Worm (Caenorhabditis elegans) whole organism, young adult: ENCODE data around the gene C27A2.8.

ENCODE experiments used
- B0035.1 ChIP-seq: sonication (generic microtip); optimal IDR thresholded peaks from 2 replicates; lab custom pipeline; 2016; ENCODE audit warnings: missing genetic modification characterization, mild to moderate bottlenecking, missing compliant biosample characterization, missing genotype, missing genetic modification reagents
- C17E4.6 ChIP-seq: fragments of 200-800 bp; sonication (Bioruptor generic); IDR thresholded peaks from 2 replicates; pipeline ENCODE4 v1.3.6; 2022; ENCODE audit warnings: missing genetic modification reagents, missing genetic modification characterization, missing compliant biosample characterization
- D2030.7 ChIP-seq: fragments of 200-800 bp; sonication (Bioruptor generic); IDR thresholded peaks from 2 replicates; pipeline ENCODE4 v1.3.6; 2022; ENCODE audit warnings: missing genetic modification reagents, missing genetic modification characterization, missing compliant biosample characterization
- F10E7.11 ChIP-seq: sonication (generic microtip); optimal IDR thresholded peaks from 2 replicates; lab custom pipeline; 2017; ENCODE audit warnings: mild to moderate bottlenecking, missing genetic modification characterization, moderate library complexity, missing compliant biosample characterization
- F23B12.7 ChIP-seq: sonication (generic microtip); optimal IDR thresholded peaks from 2 replicates; lab custom pipeline; 2017; ENCODE audit warnings: missing genetic modification characterization, mild to moderate bottlenecking, missing compliant biosample characterization, antibody characterized with exemption, moderate library complexity; ENCODE audit not compliant: insufficient read depth
- F57C9.4 ChIP-seq: sonication (generic microtip); optimal IDR thresholded peaks from 2 replicates; lab custom pipeline; 2017; ENCODE audit warnings: mild to moderate bottlenecking, missing genetic modification characterization, missing compliant biosample characterization
- K12H6.12 ChIP-seq: fragments of 200-800 bp; sonication (Bioruptor generic); optimal IDR thresholded peaks from 2 replicates; lab custom pipeline; 2018; ENCODE audit warnings: mild to moderate bottlenecking, missing genetic modification characterization, missing compliant biosample characterization
- T26A5.8 ChIP-seq: sonication (generic microtip); optimal IDR thresholded peaks from 2 replicates; lab custom pipeline; 2016; ENCODE audit warnings: missing genetic modification characterization, missing compliant biosample characterization
- Y53F4B.3 ChIP-seq: fragments of 200-800 bp; sonication (Bioruptor generic); IDR thresholded peaks from 2 replicates; pipeline ENCODE4 v1.3.6; 2022; ENCODE audit warnings: missing genetic modification reagents, missing genetic modification characterization, missing compliant biosample characterization
- ZK185.1 ChIP-seq: sonication (generic microtip); optimal IDR thresholded peaks from 2 replicates; lab custom pipeline; 2016; ENCODE audit warnings: mild to moderate bottlenecking, missing genetic modification characterization, missing compliant biosample characterization; ENCODE audit not compliant: poor library complexity, severe bottlenecking
- akir-1 ChIP-seq: fragments of 200-800 bp; sonication (Bioruptor generic); optimal IDR thresholded peaks from 2 replicates; lab custom pipeline; 2018; ENCODE audit warnings: mild to moderate bottlenecking, missing genetic modification characterization, moderate library complexity, missing compliant biosample characterization
- aptf-3 ChIP-seq: fragments of 200-800 bp; sonication (Bioruptor generic); IDR thresholded peaks from 2 replicates; pipeline ENCODE4 v1.3.6; 2022; ENCODE audit warnings: missing genetic modification characterization, missing compliant biosample characterization
- athp-1 ChIP-seq: sonication (generic microtip); optimal IDR thresholded peaks from 2 replicates; lab custom pipeline; 2017; ENCODE audit warnings: mild to moderate bottlenecking, missing genetic modification characterization, missing compliant biosample characterization
- attf-5 ChIP-seq: fragments of 200-800 bp; sonication (Bioruptor generic); optimal IDR thresholded peaks from 2 replicates; lab custom pipeline; 2018; ENCODE audit warnings: mild to moderate bottlenecking, missing genetic modification characterization, missing compliant biosample characterization
- cebp-1 ChIP-seq, 2 experiments: fragments of 200-800 bp in 1 of 2; sonication (Bioruptor generic) in 1 of 2; sonication (generic microtip) in 1 of 2; IDR thresholded peaks in 1 of 2; optimal IDR thresholded peaks in 1 of 2; 2 replicates each; pipeline versions ENCODE4 v1.3.6 to Lab custom; 2017 to 2022; ENCODE audit warnings: missing compliant biosample characterization in 2 of 2, missing genetic modification characterization in 2 of 2, mild to moderate bottlenecking in 1 of 2, missing genetic modification reagents in 1 of 2, moderate library complexity in 1 of 2
- chd-7 ChIP-seq: sonication (generic microtip); optimal IDR thresholded peaks from 2 replicates; lab custom pipeline; 2016; ENCODE audit warnings: mild to moderate bottlenecking, missing genetic modification characterization, moderate library complexity, missing compliant biosample characterization
- die-1 ChIP-seq: sonication (generic microtip); optimal IDR thresholded peaks from 2 replicates; lab custom pipeline; 2016; ENCODE audit warnings: missing genotype, mild to moderate bottlenecking, missing genetic modification characterization, missing compliant biosample characterization
- ets-4 ChIP-seq: fragments of 200-800 bp; sonication (Bioruptor generic); optimal IDR thresholded peaks from 2 replicates; lab custom pipeline; 2018; ENCODE audit warnings: mild to moderate bottlenecking, missing genetic modification characterization, missing compliant biosample characterization
- gei-17 ChIP-seq: fragments of 200-800 bp; sonication (Bioruptor generic); optimal IDR thresholded peaks from 2 replicates; lab custom pipeline; 2018; ENCODE audit warnings: mild to moderate bottlenecking, missing genetic modification characterization, missing compliant biosample characterization
- hmg-20 ChIP-seq: fragments of 200-800 bp; sonication (Bioruptor generic); IDR thresholded peaks from 2 replicates; pipeline ENCODE4 v1.3.6; 2022; ENCODE audit warnings: missing genetic modification reagents, missing genetic modification characterization, missing compliant biosample characterization
- hrde-1 ChIP-seq: sonication (generic microtip); optimal IDR thresholded peaks from 2 replicates; lab custom pipeline; 2016; ENCODE audit warnings: missing genetic modification characterization, mild to moderate bottlenecking, missing compliant biosample characterization, moderate library complexity, missing genotype, missing genetic modification reagents, borderline replicate concordance
- let-526 ChIP-seq: fragments of 200-800 bp; sonication (Bioruptor generic); IDR thresholded peaks from 2 replicates; pipeline ENCODE4 v1.3.6; 2022; ENCODE audit warnings: missing genetic modification reagents, missing genetic modification characterization, missing compliant biosample characterization
- let-607 ChIP-seq, 2 experiments: fragments of 200-800 bp in 1 of 2; sonication (Bioruptor generic) in 1 of 2; sonication (generic microtip) in 1 of 2; optimal IDR thresholded peaks; 2 replicates each; lab custom pipeline; 2016 to 2018; ENCODE audit warnings: mild to moderate bottlenecking in 2 of 2, missing compliant biosample characterization in 2 of 2, missing genetic modification characterization in 2 of 2, moderate library complexity in 2 of 2, missing genotype in 1 of 2
- lin-26 ChIP-seq: fragments of 200-800 bp; sonication (Bioruptor generic); IDR thresholded peaks from 2 replicates; pipeline ENCODE4 v1.3.6; 2022; ENCODE audit warnings: missing genetic modification reagents, missing genetic modification characterization, missing compliant biosample characterization
- lsy-27 ChIP-seq: sonication (generic microtip); optimal IDR thresholded peaks from 2 replicates; lab custom pipeline; 2017; ENCODE audit warnings: missing genetic modification characterization, mild to moderate bottlenecking, missing compliant biosample characterization, antibody characterized with exemption, missing genotype, borderline replicate concordance; ENCODE audit not compliant: insufficient read depth
- mcd-1 ChIP-seq: fragments of 200-800 bp; sonication (Bioruptor generic); IDR thresholded peaks from 2 replicates; pipeline ENCODE4 v1.3.6; 2022; ENCODE audit warnings: missing genetic modification reagents, missing genetic modification characterization, missing compliant biosample characterization
- mel-28 ChIP-seq: sonication (generic microtip); optimal IDR thresholded peaks from 2 replicates; lab custom pipeline; 2016; ENCODE audit warnings: borderline replicate concordance, mild to moderate bottlenecking, missing genetic modification characterization, missing compliant biosample characterization
- mes-4 ChIP-seq: sonication (generic microtip); optimal IDR thresholded peaks from 2 replicates; lab custom pipeline; 2016; ENCODE audit warnings: missing genotype, missing genetic modification characterization, missing compliant biosample characterization
- mxl-1 ChIP-seq: sonication (generic microtip); optimal IDR thresholded peaks from 2 replicates; lab custom pipeline; 2016; ENCODE audit warnings: missing genetic modification characterization, missing compliant biosample characterization
- nfya-1 ChIP-seq: sonication (generic microtip); optimal IDR thresholded peaks from 2 replicates; lab custom pipeline; 2017; ENCODE audit warnings: antibody characterized with exemption, missing compliant biosample characterization, missing genetic modification characterization, borderline replicate concordance; ENCODE audit not compliant: insufficient read depth
- nfya-2 ChIP-seq: fragments of 200-800 bp; sonication (Bioruptor generic); IDR thresholded peaks from 2 replicates; pipeline ENCODE4 v1.3.6; 2022; ENCODE audit warnings: missing genetic modification reagents, missing genetic modification characterization, missing compliant biosample characterization
- nhr-80 ChIP-seq: sonication (generic microtip); optimal IDR thresholded peaks from 2 replicates; lab custom pipeline; 2016; ENCODE audit warnings: missing genetic modification characterization, missing compliant biosample characterization
- pbrm-1 ChIP-seq: fragments of 200-800 bp; sonication (Bioruptor generic); IDR thresholded peaks from 2 replicates; pipeline ENCODE4 v1.3.6; 2022; ENCODE audit warnings: missing genetic modification reagents, missing genetic modification characterization, missing compliant biosample characterization
- rpc-1 ChIP-seq, 2 experiments: fragments of 150-350 bp in 1 of 2; sonication (generic microtip) in 1 of 2; optimal IDR thresholded peaks; 2 replicates each; lab custom pipeline; 2014 to 2018; ENCODE audit warnings: missing biosample characterization in 1 of 2, missing genetic modification characterization in 1 of 2, missing genetic modification reagents in 1 of 2, missing genotype in 1 of 2
- snpc-1.1 ChIP-seq: sonication (generic microtip); optimal IDR thresholded peaks from 2 replicates; lab custom pipeline; 2017; ENCODE audit warnings: missing genetic modification characterization, mild to moderate bottlenecking, missing compliant biosample characterization, antibody characterized with exemption, moderate library complexity, missing genotype, missing genetic modification reagents; ENCODE audit not compliant: insufficient read depth
- somi-1 ChIP-seq: fragments of 200-800 bp; sonication (Bioruptor generic); optimal IDR thresholded peaks from 2 replicates; lab custom pipeline; 2018; ENCODE audit warnings: mild to moderate bottlenecking, missing genetic modification characterization, missing compliant biosample characterization
- sptf-2 ChIP-seq: fragments of 200-800 bp; sonication (Bioruptor generic); optimal IDR thresholded peaks from 2 replicates; lab custom pipeline; 2018; ENCODE audit warnings: mild to moderate bottlenecking, missing genetic modification characterization, missing compliant biosample characterization
- tbp1 ChIP-seq: fragments of 200-800 bp; sonication (Bioruptor generic); optimal IDR thresholded peaks from 2 replicates; lab custom pipeline; 2018; ENCODE audit warnings: mild to moderate bottlenecking, missing genetic modification characterization, missing compliant biosample characterization
- ztf-22 ChIP-seq: fragments of 200-800 bp; sonication (Bioruptor generic); optimal IDR thresholded peaks from 2 replicates; lab custom pipeline; 2018; ENCODE audit warnings: mild to moderate bottlenecking, missing genetic modification characterization, moderate library complexity, missing compliant biosample characterization
- ztf-25 ChIP-seq: fragments of 200-800 bp; sonication (Bioruptor generic); IDR thresholded peaks from 2 replicates; pipeline ENCODE4 v1.3.6; 2022; ENCODE audit warnings: missing genetic modification reagents, missing genetic modification characterization, missing compliant biosample characterization
- ztf-28 ChIP-seq: fragments of 200-800 bp; sonication (Bioruptor generic); IDR thresholded peaks from 2 replicates; pipeline ENCODE4 v1.3.6; 2022; ENCODE audit warnings: missing genetic modification reagents, missing genetic modification characterization, missing compliant biosample characterization

Gene C27A2.8

ce11 chrII:5061794-5062368, 6.0 kb downstream of the C27A2.8 start, which contains the start of gene smc-5 (continued):
- TF ChIP-seq sptf-2 (GFP tag; lab: Kevin White, UChicago) (no peak), die-1 (peak; percentile 7), nhr-80 (peak; percentile 28), tbp1 (GFP tag; lab: Kevin White, UChicago) (peak; percentile 54), akir-1 (GFP tag; lab: Kevin White, UChicago) (no peak), lin-26 (0 out of 2 replicates have a peak, but pooled peaks have one; percentile 20), chd-7 (tag; lab: Kevin White, UChicago) (no peak), K12H6.12 (tag; lab: Kevin White, UChicago) (no peak), attf-5 (GFP tag; lab: Kevin White, UChicago) (peak; percentile 79), let-526 (GFP tag; lab: Robert Waterston, UW) (no peak), mxl-1 (tag; lab: Kevin White, UChicago) (no peak), let-607 (tag; optimal IDR thresholded peaks at IDR 0.05; lab: Kevin White, UChicago) (no peak)

- TF ChIP-seq D2030.7: no peak
- no peak for TF ChIP-seq ztf-25
- no peak for TF ChIP-seq athp-1 (tag; lab: Kevin White, UChicago)
Measured at ce11 chrII:5060719-5061118, 7.1 kb downstream of the C27A2.8 start, which contains the start of gene pho-12. Gene pho-12, minus strand, starts transcription at chrII:5060819.

- TF ChIP-seq athp-1 (tag; lab: Kevin White, UChicago) (no peak), snpc-1.1 (tag; lab: Kevin White, UChicago) (no peak), ets-4 (GFP tag; lab: Kevin White, UChicago) (no peak), F23B12.7 (no peak), ztf-22 (GFP tag; lab: Kevin White, UChicago) (no peak), mel-28 (no peak), mcd-1 (GFP tag; lab: Robert Waterston, UW) (no peak), gei-17 (GFP tag; lab: Kevin White, UChicago) (no peak), B0035.1 (no peak), akir-1 (GFP tag; lab: Kevin White, UChicago) (no peak), lin-26 (no peak), T26A5.8 (tag; lab: Kevin White, UChicago) (no peak), mes-4 (tag; lab: Kevin White, UChicago) (no peak)
Measured at ce11 chrII:5058036-5058435, 9.8 kb downstream of the C27A2.8 start, which contains the start of gene C27A2.12. Gene C27A2.12, minus strand, starts transcription at chrII:5058136.

ce11 chrII:5057315-5057714, 10.5 kb downstream of the C27A2.8 start:
- no peak for TF ChIP-seq lsy-27 (tag; lab: Kevin White, UChicago)
- no peak for TF ChIP-seq nfya-1 (tag; lab: Kevin White, UChicago)
- no peak for TF ChIP-seq Y53F4B.3 (GFP tag; lab: Robert Waterston, UW)
- TF ChIP-seq hmg-20 (GFP tag; lab: Robert Waterston, UW): peak; percentile 53; the same call in 1 of the 2 replicates
- peak; percentile 61; the same call in 1 of the 2 replicates for TF ChIP-seq lin-26
- TF ChIP-seq nfya-2 (GFP tag; lab: Robert Waterston, UW): no peak
- peak; percentile 58 for TF ChIP-seq rpc-1 (optimal IDR thresholded peaks at IDR 0.05; lab: Kevin White, UChicago)
- peak; percentile 66 for TF ChIP-seq rpc-1 (tag; optimal IDR thresholded peaks at IDR 0.05; lab: Kevin White, UChicago)
- peak; percentile 86; the same call in 1 of the 2 replicates for TF ChIP-seq aptf-3 (GFP tag; lab: Robert Waterston, UW)
- peak; percentile 52 for TF ChIP-seq C17E4.6 (GFP tag; lab: Robert Waterston, UW)
- no peak for TF ChIP-seq F57C9.4 (tag; lab: Kevin White, UChicago)
- TF ChIP-seq cebp-1 (GFP tag; IDR thresholded peaks at IDR 0.05; lab: Robert Waterston, UW): no peak
- TF ChIP-seq cebp-1 (tag; optimal IDR thresholded peaks at IDR 0.05; lab: Kevin White, UChicago): peak; percentile 53
- peak; percentile 74 for TF ChIP-seq pbrm-1 (GFP tag; lab: Robert Waterston, UW)
- TF ChIP-seq hrde-1 (tag; lab: Kevin White, UChicago): peak; percentile 20
- peak; percentile 48; the same call in 1 of the 2 replicates for TF ChIP-seq ztf-28 (GFP tag; lab: Robert Waterston, UW)
- TF ChIP-seq ZK185.1: peak; percentile 26
- no peak for TF ChIP-seq F10E7.11
- TF ChIP-seq B0035.1: peak; percentile 41
- no peak for TF ChIP-seq somi-1 (GFP tag; lab: Kevin White, UChicago)
